Worm (Caenorhabditis elegans) whole organism, L1 larva: ENCODE measurements around the gene lgc-15.

ENCODE experiments used
- ceh-90 ChIP-seq: sonication (generic microtip); optimal IDR thresholded peaks from 2 replicates; lab custom pipeline; 2016; ENCODE audit warnings: missing genetic modification characterization, missing compliant biosample characterization
- nhr-76 ChIP-seq: sonication (generic microtip); optimal IDR thresholded peaks from 2 replicates; lab custom pipeline; 2017; ENCODE audit warnings: missing biosample characterization, missing genetic modification characterization
- rnt-1 ChIP-seq: sonication (generic microtip); optimal IDR thresholded peaks from 2 replicates; lab custom pipeline; 2016; ENCODE audit warnings: mild to moderate bottlenecking, missing genetic modification characterization, moderate library complexity, missing compliant biosample characterization
- sptf-1 ChIP-seq: fragments of 150-350 bp; optimal IDR thresholded peaks from 2 replicates; lab custom pipeline; 2014; ENCODE audit warnings: missing biosample characterization, missing genetic modification characterization
- unc-130 ChIP-seq: fragments of 150-350 bp; optimal IDR thresholded peaks from 2 replicates; lab custom pipeline; 2017; ENCODE audit warnings: missing biosample characterization, missing genetic modification characterization, inconsistent platforms

DNA sequence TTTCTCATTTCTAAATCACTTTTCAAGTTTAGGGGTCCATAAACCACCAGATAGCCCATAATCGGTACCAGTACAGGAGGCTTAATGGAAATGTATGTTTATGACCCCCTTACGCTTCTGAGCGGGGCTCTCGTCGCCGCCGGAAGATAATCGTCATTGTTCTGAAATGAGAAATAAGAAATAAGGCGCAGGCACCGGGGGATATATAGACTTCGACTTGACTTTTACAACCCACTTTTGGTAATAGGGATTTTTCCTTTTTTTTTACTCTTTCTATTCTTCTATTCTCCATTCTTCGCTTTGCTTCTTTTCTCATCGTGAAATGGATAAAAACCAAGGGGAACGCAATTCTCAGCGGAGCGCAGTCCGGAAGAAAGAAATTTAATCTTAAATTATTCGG, 18.9 kb upstream of the lgc-15 start:
- TF ChIP-seq nhr-76 (no peak), rnt-1 (tag; lab: Kevin White, UChicago) (no peak), unc-130 (no peak), sptf-1 (tag; lab: Kevin White, UChicago) (no peak), ceh-90 (tag; lab: Kevin White, UChicago) (no peak)
